Worm (Caenorhabditis elegans) whole organism, early embryonic: ENCODE measurements around the gene Y72A10A.1.

Experiments
- B0310.2 ChIP-seq: sonication (generic microtip); optimal IDR thresholded peaks from 2 replicates; lab custom pipeline; 2016; ENCODE audit warnings: mild to moderate bottlenecking, missing genetic modification characterization, missing compliant biosample characterization
- F13C5.2 ChIP-seq: sonication (generic microtip); optimal IDR thresholded peaks from 2 replicates; lab custom pipeline; 2017; ENCODE audit warnings: mild to moderate bottlenecking, missing genetic modification characterization, inconsistent platforms, missing compliant biosample characterization
- aly-1 ChIP-seq: sonication (generic microtip); optimal IDR thresholded peaks from 2 replicates; lab custom pipeline; 2016; ENCODE audit warnings: missing genetic modification characterization, missing compliant biosample characterization
- ama-1 ChIP-seq: fragments of 150-350 bp; optimal IDR thresholded peaks from 2 replicates; lab custom pipeline; 2014
- ceh-13 ChIP-seq: fragments of 200-800 bp; sonication (Bioruptor generic); optimal IDR thresholded peaks from 2 replicates; lab custom pipeline; 2018; ENCODE audit warnings: mild to moderate bottlenecking, missing genetic modification characterization, missing compliant biosample characterization
- ceh-36 ChIP-seq: sonication (generic microtip); optimal IDR thresholded peaks from 2 replicates; lab custom pipeline; 2016; ENCODE audit warnings: missing genetic modification characterization, inconsistent platforms, missing compliant biosample characterization
- ets-7 ChIP-seq: sonication (generic microtip); optimal IDR thresholded peaks from 2 replicates; lab custom pipeline; 2016; ENCODE audit warnings: missing genotype, missing genetic modification characterization, missing compliant biosample characterization
- flt-1 ChIP-seq: fragments of 200-800 bp; sonication (Bioruptor generic); IDR thresholded peaks from 2 replicates; pipeline ENCODE4 v1.3.6; 2022; ENCODE audit warnings: missing genetic modification characterization, missing compliant biosample characterization
- hmbx-1 ChIP-seq: sonication (generic microtip); optimal IDR thresholded peaks from 2 replicates; lab custom pipeline; 2016; ENCODE audit warnings: mild to moderate bottlenecking, missing genetic modification characterization, missing compliant biosample characterization
- hmg-4 ChIP-seq: fragments of 200-800 bp; sonication (Bioruptor generic); optimal IDR thresholded peaks from 2 replicates; lab custom pipeline; 2018; ENCODE audit warnings: mild to moderate bottlenecking, missing genetic modification characterization, missing compliant biosample characterization
- hnd-1 ChIP-seq: sonication (generic microtip); optimal IDR thresholded peaks from 2 replicates; lab custom pipeline; 2016; ENCODE audit warnings: missing genetic modification characterization, missing compliant biosample characterization
- pes-1 ChIP-seq: fragments of 200-800 bp; sonication (Bioruptor generic); IDR thresholded peaks from 2 replicates; pipeline ENCODE4 v1.3.6; 2022; ENCODE audit warnings: missing genetic modification reagents, missing genetic modification characterization, missing compliant biosample characterization
- scrt-1 ChIP-seq: fragments of 200-800 bp; sonication (Bioruptor generic); IDR thresholded peaks from 2 replicates; pipeline ENCODE4 v1.3.6; 2022; ENCODE audit warnings: missing genetic modification characterization, missing compliant biosample characterization
- sea-1 ChIP-seq: fragments of 200-800 bp; sonication (Bioruptor generic); conservative IDR thresholded peaks from 2 replicates; pipeline ENCODE4 v1.3.6; 2022; ENCODE audit warnings: missing genetic modification characterization, missing compliant biosample characterization
- tbx-11 ChIP-seq: fragments of 200-800 bp; sonication (Bioruptor generic); IDR thresholded peaks from 2 replicates; pipeline ENCODE4 v1.3.6; 2022; ENCODE audit warnings: missing genetic modification characterization, missing compliant biosample characterization
- tbx-37 ChIP-seq: fragments of 200-800 bp; sonication (Bioruptor generic); conservative IDR thresholded peaks from 2 replicates; pipeline ENCODE4 v1.3.6; 2022; ENCODE audit warnings: missing genetic modification reagents, missing genetic modification characterization, missing compliant biosample characterization
- tra-4 ChIP-seq: sonication (generic microtip); optimal IDR thresholded peaks from 2 replicates; lab custom pipeline; 2017; ENCODE audit warnings: missing genetic modification characterization, missing compliant biosample characterization

Y72A10A.1 gene

ce11 chrX:6122026-6122425 is 16.1 kb downstream of the Y72A10A.1 start, which contains the start of gene nnt-1:
Gene nnt-1 (plus strand): TSS chrX:6122311.
- no peak for TF ChIP-seq hmg-4 (GFP tag; lab: Kevin White, UChicago)
- no peak for TF ChIP-seq pes-1 (GFP tag; lab: Robert Waterston, UW)
- TF ChIP-seq tbx-11: no peak
- no peak for TF ChIP-seq hnd-1 (tag; lab: Kevin White, UChicago)
- TF ChIP-seq tra-4 (tag; lab: Kevin White, UChicago): no peak
- no peak for TF ChIP-seq F13C5.2 (tag; lab: Kevin White, UChicago)

DNA sequence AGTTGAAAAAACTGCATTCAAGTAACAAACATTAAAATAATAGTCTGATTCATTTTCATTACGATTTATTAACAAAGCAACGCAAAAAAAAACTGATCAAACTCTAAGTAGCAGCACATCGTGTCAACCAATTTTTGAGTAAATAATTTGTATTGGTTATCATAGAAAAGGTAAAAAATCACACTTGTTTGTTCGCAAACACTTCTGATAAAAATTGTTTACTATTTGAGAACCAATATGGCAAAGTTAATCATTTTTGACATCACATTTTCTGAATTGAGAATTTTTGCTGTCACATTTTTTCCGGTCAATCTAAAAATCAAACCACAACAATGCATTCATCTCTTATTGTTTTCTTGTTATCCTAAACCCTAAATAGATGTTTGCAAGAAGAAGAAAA is 16.9 kb downstream of the Y72A10A.1 start:
- no peak for TF ChIP-seq ets-7 (tag; lab: Kevin White, UChicago)
- TF ChIP-seq hnd-1 (tag; lab: Kevin White, UChicago): no peak
- TF ChIP-seq F13C5.2 (tag; lab: Kevin White, UChicago): no peak
- TF ChIP-seq aly-1 (tag; lab: Kevin White, UChicago): no peak
- no peak for TF ChIP-seq sea-1 (GFP tag; lab: Robert Waterston, UW)
- no peak for TF ChIP-seq tbx-11
- no peak for TF ChIP-seq tbx-37 (GFP tag; lab: Robert Waterston, UW)
- no peak for TF ChIP-seq flt-1
- no peak for TF ChIP-seq ama-1 (lab: Kevin White, UChicago)
- no peak for TF ChIP-seq B0310.2 (tag; lab: Kevin White, UChicago)
- no peak for TF ChIP-seq hmbx-1 (tag; lab: Kevin White, UChicago)
- no peak for TF ChIP-seq scrt-1
- TF ChIP-seq ceh-36 (tag; lab: Kevin White, UChicago): no peak
- no peak for TF ChIP-seq pes-1 (GFP tag; lab: Robert Waterston, UW)
- TF ChIP-seq hmg-4 (GFP tag; lab: Kevin White, UChicago): no peak
- no peak for TF ChIP-seq tra-4 (tag; lab: Kevin White, UChicago)
- TF ChIP-seq ceh-13 (GFP tag; lab: Kevin White, UChicago): no peak

DNA sequence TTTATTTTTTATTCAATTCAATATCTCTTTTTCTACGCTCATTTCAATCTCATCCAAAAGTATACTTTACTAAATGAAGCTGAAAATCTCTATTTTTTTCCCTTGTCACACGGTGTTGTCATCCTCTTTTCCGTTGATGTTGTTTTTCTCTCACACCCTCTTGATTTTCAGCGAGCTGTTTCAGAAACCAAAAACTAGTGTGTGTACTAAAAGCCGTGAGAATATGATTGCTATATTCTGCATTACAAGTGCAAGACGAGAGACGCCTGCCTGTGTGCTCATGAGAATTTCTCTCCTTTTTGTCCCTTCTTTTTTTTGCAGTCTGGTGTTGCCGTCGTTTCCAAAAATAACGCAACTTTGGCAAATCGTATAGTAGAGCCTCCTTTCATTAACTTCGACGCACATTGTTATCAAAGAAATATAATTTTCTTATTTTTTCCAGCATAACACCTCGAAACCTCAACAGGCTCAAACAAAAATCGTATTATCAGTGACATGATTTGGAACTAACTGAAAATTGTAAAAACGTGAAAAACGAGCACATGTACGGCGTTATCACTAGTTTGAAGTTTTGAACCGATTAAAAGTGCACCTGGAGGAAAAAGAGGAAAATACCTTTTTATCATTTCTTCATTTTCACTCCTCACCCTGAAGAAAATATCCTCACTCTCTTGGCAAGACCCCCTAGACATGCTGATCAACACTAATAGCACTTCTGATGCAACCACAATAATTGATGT is 19.9 kb downstream of the Y72A10A.1 start, which contains the start of gene C15H9.2:
TSS of gene C15H9.2 (plus strand) at position 441 of the 740 bp plus-strand sequence.
- TF ChIP-seq ets-7 (tag; lab: Kevin White, UChicago) (no peak), ceh-13 (GFP tag; lab: Kevin White, UChicago) (no peak), aly-1 (tag; lab: Kevin White, UChicago) (no peak), F13C5.2 (tag; lab: Kevin White, UChicago) (no peak), hnd-1 (tag; lab: Kevin White, UChicago) (no peak), ama-1 (lab: Kevin White, UChicago) (no peak), B0310.2 (tag; lab: Kevin White, UChicago) (no peak), tbx-11 (no peak), tra-4 (tag; lab: Kevin White, UChicago) (no peak), ceh-36 (tag; lab: Kevin White, UChicago) (no peak), pes-1 (GFP tag; lab: Robert Waterston, UW) (no peak)

- no peak for TF ChIP-seq ceh-13 (GFP tag; lab: Kevin White, UChicago)
- no peak for TF ChIP-seq hnd-1 (tag; lab: Kevin White, UChicago)
- no peak for TF ChIP-seq hmbx-1 (tag; lab: Kevin White, UChicago)
- TF ChIP-seq pes-1 (GFP tag; lab: Robert Waterston, UW): no peak
- TF ChIP-seq ets-7 (tag; lab: Kevin White, UChicago): no peak
- TF ChIP-seq ceh-36 (tag; lab: Kevin White, UChicago): no peak
These were observed 22.6 kb downstream of the Y72A10A.1 start, which contains the start of gene C15H9.3 for ce11 chrX:6115502-6115901. Gene C15H9.3 (plus strand): TSS chrX:6115802.

- TF ChIP-seq ets-7 (tag; lab: Kevin White, UChicago) (no peak), ama-1 (lab: Kevin White, UChicago) (no peak), sea-1 (GFP tag; lab: Robert Waterston, UW) (no peak), hmg-4 (GFP tag; lab: Kevin White, UChicago) (no peak), tbx-37 (GFP tag; lab: Robert Waterston, UW) (no peak), hnd-1 (tag; lab: Kevin White, UChicago) (no peak), flt-1 (no peak), pes-1 (GFP tag; lab: Robert Waterston, UW) (no peak), ceh-13 (GFP tag; lab: Kevin White, UChicago) (no peak), B0310.2 (tag; lab: Kevin White, UChicago) (no peak), aly-1 (tag; lab: Kevin White, UChicago) (no peak), F13C5.2 (tag; lab: Kevin White, UChicago) (no peak)
These were observed 25.3 kb downstream of the Y72A10A.1 start, which contains the start of gene prx-3 for ce11 chrX:6112817-6113216. Gene prx-3 (minus strand): TSS chrX:6112917.

DNA sequence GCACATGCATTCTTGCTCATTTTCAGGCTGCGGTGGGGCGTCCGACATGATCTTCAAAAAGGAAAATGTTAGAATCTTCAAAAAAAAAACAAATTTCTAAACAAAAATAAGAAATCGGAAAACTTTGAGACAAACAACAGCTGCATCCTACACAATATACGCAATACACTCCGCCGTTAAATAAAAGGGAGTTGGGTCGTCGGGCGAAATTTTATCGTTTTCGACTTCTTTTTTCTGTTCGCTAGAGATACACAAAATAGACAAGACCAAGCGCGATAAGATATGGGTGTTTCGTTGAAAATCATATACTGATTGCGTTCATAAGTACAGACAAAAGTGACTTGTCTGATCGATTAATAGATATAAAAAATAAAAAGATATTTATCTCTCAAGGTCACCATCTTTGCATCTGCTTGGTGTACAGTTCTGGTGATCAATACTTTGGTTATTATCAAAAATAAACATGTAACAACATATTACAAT is 28.8 kb downstream of the Y72A10A.1 start, which contains the start of gene kynu-1:
TSS of gene kynu-1 (minus strand) at position 51 of the 483 bp plus-strand sequence.
- TF ChIP-seq tra-4 (tag; lab: Kevin White, UChicago): no peak

DNA sequence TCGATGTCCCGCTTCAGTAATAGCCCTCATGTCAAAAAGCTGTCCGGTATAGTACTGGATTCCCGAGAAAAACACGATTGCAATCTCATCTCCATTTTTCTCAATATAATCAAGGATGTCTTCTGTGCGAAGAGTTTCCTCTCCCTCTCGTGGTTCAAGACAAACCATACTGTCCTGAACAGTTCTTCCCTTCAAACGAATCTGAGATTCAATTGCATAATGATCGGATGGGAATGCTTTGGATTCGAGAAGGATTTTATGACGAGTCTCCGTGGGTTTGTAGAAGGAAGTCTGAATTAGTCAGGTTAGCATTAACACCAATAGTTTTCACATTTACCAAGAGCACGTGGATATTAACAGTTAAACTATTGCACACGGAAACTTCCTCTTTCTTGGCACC is 30.2 kb downstream of the Y72A10A.1 start:
- TF ChIP-seq ceh-13 (GFP tag; lab: Kevin White, UChicago) (no peak), sea-1 (GFP tag; lab: Robert Waterston, UW) (no peak), tbx-11 (no peak), pes-1 (GFP tag; lab: Robert Waterston, UW) (no peak), ama-1 (lab: Kevin White, UChicago) (no peak), hmg-4 (GFP tag; lab: Kevin White, UChicago) (no peak), flt-1 (no peak), scrt-1 (no peak)
